Worm (Caenorhabditis elegans) whole organism, L1 larva: ENCODE measurements around the gene inx-1.
A peak's percentile ranks its signal among the peaks of the same experiment; 100 is the strongest.

ENCODE experiments used
- C34B4.2 ChIP-seq: sonication (generic microtip); optimal IDR thresholded peaks from 2 replicates; lab custom pipeline; 2017; ENCODE audit warnings: mild to moderate bottlenecking, missing genetic modification characterization, missing compliant biosample characterization
- F16B12.6 ChIP-seq: fragments of 150-350 bp; optimal IDR thresholded peaks from 2 replicates; lab custom pipeline; 2014; ENCODE audit warnings: missing biosample characterization, missing genetic modification characterization
- alr-1 ChIP-seq: fragments of 200-800 bp; sonication (Bioruptor generic); optimal IDR thresholded peaks from 2 replicates; lab custom pipeline; 2018; ENCODE audit warnings: borderline replicate concordance, mild to moderate bottlenecking, missing genetic modification characterization, missing compliant biosample characterization
- blmp-1 ChIP-seq: fragments of 150-350 bp; optimal IDR thresholded peaks from 2 replicates; lab custom pipeline; 2014; ENCODE audit warnings: missing biosample characterization, missing genetic modification characterization
- ceh-63 ChIP-seq: fragments of 200-800 bp; sonication (Bioruptor generic); optimal IDR thresholded peaks from 2 replicates; lab custom pipeline; 2018; ENCODE audit warnings: mild to moderate bottlenecking, missing genetic modification characterization, missing compliant biosample characterization
- ceh-8 ChIP-seq: fragments of 200-800 bp; sonication (Bioruptor generic); optimal IDR thresholded peaks from 2 replicates; lab custom pipeline; 2018; ENCODE audit warnings: mild to moderate bottlenecking, missing genetic modification characterization, moderate library complexity, missing compliant biosample characterization
- ceh-82 ChIP-seq, 3 experiments: fragments of 150-350 bp in 1 of 3; sonication (generic microtip) in 2 of 3; optimal IDR thresholded peaks; 2 replicates each; lab custom pipeline; 2014 to 2017; ENCODE audit warnings: missing biosample characterization in 3 of 3, missing genetic modification characterization in 3 of 3
- dsc-1 ChIP-seq: sonication (generic microtip); optimal IDR thresholded peaks from 2 replicates; lab custom pipeline; 2016; ENCODE audit warnings: mild to moderate bottlenecking, missing genetic modification characterization, missing compliant biosample characterization
- efl-1 ChIP-seq, 4 experiments: fragments of 150-350 bp; optimal IDR thresholded peaks in 3 of 4; peaks in 1 of 4; 1 replicate in 1 of 4; 2 replicates in 3 of 4; lab custom pipeline; 2014; ENCODE audit warnings: missing biosample characterization in 2 of 4, missing genetic modification characterization in 2 of 4, missing genetic modification reagents in 2 of 4
- efl-3 ChIP-seq: fragments of 200-800 bp; sonication (Bioruptor generic); optimal IDR thresholded peaks from 2 replicates; lab custom pipeline; 2018; ENCODE audit warnings: mild to moderate bottlenecking, missing genetic modification characterization, missing compliant biosample characterization
- egl-27 ChIP-seq, 2 experiments: fragments of 150-350 bp in 1 of 2; sonication (generic microtip); optimal IDR thresholded peaks; 3 replicates each; lab custom pipeline; 2017 to 2018; ENCODE audit warnings: missing biosample characterization in 2 of 2, missing genetic modification characterization in 2 of 2, missing genetic modification reagents in 2 of 2
- elt-3 ChIP-seq, 6 experiments: fragments of 150-350 bp in 1 of 6; sonication (generic microtip); optimal IDR thresholded peaks; 2 replicates each; lab custom pipeline; 2017 to 2018; ENCODE audit warnings: missing biosample characterization in 6 of 6, missing genetic modification characterization in 6 of 6, inconsistent platforms in 1 of 6
- hlh-17 ChIP-seq: fragments of 200-800 bp; sonication (Bioruptor generic); optimal IDR thresholded peaks from 2 replicates; lab custom pipeline; 2018; ENCODE audit warnings: missing genetic modification characterization, mild to moderate bottlenecking, missing compliant biosample characterization, moderate library complexity, borderline replicate concordance
- hlh-4 ChIP-seq: sonication (generic microtip); optimal IDR thresholded peaks from 2 replicates; lab custom pipeline; 2016; ENCODE audit warnings: mild to moderate bottlenecking, missing genetic modification characterization, missing compliant biosample characterization
- isw-1 ChIP-seq: fragments of 200-800 bp; sonication (Bioruptor generic); IDR thresholded peaks from 2 replicates; pipeline ENCODE4 v1.3.6; 2022; ENCODE audit warnings: missing genetic modification characterization, missing compliant biosample characterization
- lin-13 ChIP-seq: fragments of 150-350 bp; optimal IDR thresholded peaks from 2 replicates; lab custom pipeline; 2014; ENCODE audit warnings: missing biosample characterization, missing genetic modification reagents, missing genetic modification characterization
- lin-14 ChIP-seq: fragments of 200-800 bp; sonication (Bioruptor generic); optimal IDR thresholded peaks from 2 replicates; lab custom pipeline; 2018; ENCODE audit warnings: mild to moderate bottlenecking, missing genetic modification characterization, moderate library complexity, missing compliant biosample characterization
- lin-39 ChIP-seq: fragments of 150-350 bp; optimal IDR thresholded peaks from 2 replicates; lab custom pipeline; 2014; ENCODE audit warnings: missing biosample characterization, missing genetic modification reagents, missing genetic modification characterization
- lir-3 ChIP-seq: sonication (generic microtip); optimal IDR thresholded peaks from 2 replicates; lab custom pipeline; 2016; ENCODE audit warnings: mild to moderate bottlenecking, missing genetic modification characterization, moderate library complexity, missing compliant biosample characterization; ENCODE audit not compliant: poor library complexity
- lsy-2 ChIP-seq, 2 experiments: fragments of 150-350 bp; optimal IDR thresholded peaks; 2 replicates each; lab custom pipeline; 2014; ENCODE audit warnings: missing biosample characterization in 2 of 2, missing genetic modification characterization in 2 of 2
- mab-9 ChIP-seq: fragments of 200-800 bp; sonication (Bioruptor generic); IDR thresholded peaks from 2 replicates; pipeline ENCODE4 v1.3.6; 2022; ENCODE audit warnings: missing genetic modification reagents, missing genetic modification characterization, missing compliant biosample characterization
- mep-1 ChIP-seq: fragments of 150-350 bp; optimal IDR thresholded peaks from 2 replicates; lab custom pipeline; 2014; ENCODE audit warnings: missing biosample characterization, missing genetic modification characterization
- nhr-20 ChIP-seq: sonication (generic microtip); optimal IDR thresholded peaks from 2 replicates; lab custom pipeline; 2016; ENCODE audit warnings: mild to moderate bottlenecking, missing genetic modification characterization, missing compliant biosample characterization
- nhr-28 ChIP-seq: fragments of 150-350 bp; optimal IDR thresholded peaks from 2 replicates; lab custom pipeline; 2014; ENCODE audit warnings: missing biosample characterization, missing genetic modification characterization
- nhr-47 ChIP-seq: sonication (generic microtip); optimal IDR thresholded peaks from 2 replicates; lab custom pipeline; 2016; ENCODE audit warnings: mild to moderate bottlenecking, missing genetic modification characterization, moderate library complexity, missing compliant biosample characterization
- nhr-71 ChIP-seq: sonication (generic microtip); optimal IDR thresholded peaks from 2 replicates; lab custom pipeline; 2016; ENCODE audit warnings: mild to moderate bottlenecking, missing genetic modification characterization, moderate library complexity, missing compliant biosample characterization
- nhr-85 ChIP-seq: sonication (generic microtip); peaks from one replicate; lab custom pipeline; 2016; ENCODE audit warnings: missing genetic modification characterization, inconsistent platforms, missing compliant biosample characterization
- nhr-90 ChIP-seq: sonication (generic microtip); optimal IDR thresholded peaks from 2 replicates; lab custom pipeline; 2016; ENCODE audit warnings: mild to moderate bottlenecking, missing genetic modification characterization, missing compliant biosample characterization; ENCODE audit not compliant: poor library complexity
- pax-3 ChIP-seq: fragments of 200-800 bp; sonication (Bioruptor generic); optimal IDR thresholded peaks from 2 replicates; lab custom pipeline; 2018; ENCODE audit warnings: mild to moderate bottlenecking, missing genetic modification characterization, moderate library complexity, missing compliant biosample characterization
- rnt-1 ChIP-seq: sonication (generic microtip); optimal IDR thresholded peaks from 2 replicates; lab custom pipeline; 2016; ENCODE audit warnings: mild to moderate bottlenecking, missing genetic modification characterization, moderate library complexity, missing compliant biosample characterization
- sox-4 ChIP-seq: sonication (generic microtip); optimal IDR thresholded peaks from 2 replicates; lab custom pipeline; 2016; ENCODE audit warnings: missing genetic modification characterization, missing compliant biosample characterization
- sptf-1 ChIP-seq: fragments of 150-350 bp; optimal IDR thresholded peaks from 2 replicates; lab custom pipeline; 2014; ENCODE audit warnings: missing biosample characterization, missing genetic modification characterization
- sup-37 ChIP-seq: fragments of 200-800 bp; sonication (Bioruptor generic); optimal IDR thresholded peaks from 2 replicates; lab custom pipeline; 2018; ENCODE audit warnings: mild to moderate bottlenecking, missing genetic modification characterization, missing compliant biosample characterization
- swsn-7 ChIP-seq: sonication (generic microtip); optimal IDR thresholded peaks from 2 replicates; lab custom pipeline; 2016; ENCODE audit warnings: missing genetic modification characterization, missing compliant biosample characterization
- tbx-2 ChIP-seq: sonication (generic microtip); optimal IDR thresholded peaks from 2 replicates; lab custom pipeline; 2016; ENCODE audit warnings: missing genetic modification characterization, missing compliant biosample characterization
- tlp-1 ChIP-seq: fragments of 150-350 bp; optimal IDR thresholded peaks from 2 replicates; lab custom pipeline; 2014; ENCODE audit warnings: missing biosample characterization, missing genetic modification characterization
- unc-62 ChIP-seq: fragments of 150-350 bp; optimal IDR thresholded peaks from 2 replicates; lab custom pipeline; 2014; ENCODE audit warnings: missing biosample characterization, missing genetic modification reagents, missing genetic modification characterization
- unc-86 ChIP-seq: sonication (generic microtip); optimal IDR thresholded peaks from 2 replicates; lab custom pipeline; 2016; ENCODE audit warnings: missing genetic modification characterization, missing compliant biosample characterization
- xbp-1 ChIP-seq: sonication (generic microtip); optimal IDR thresholded peaks from 2 replicates; lab custom pipeline; 2016; ENCODE audit warnings: missing genetic modification characterization, missing compliant biosample characterization
- zag-1 ChIP-seq: fragments of 150-350 bp; optimal IDR thresholded peaks from 2 replicates; lab custom pipeline; 2014; ENCODE audit warnings: missing biosample characterization, missing genetic modification characterization

Gene inx-1

ce11 chrX:6946789-6947188 is 9.4 kb downstream of the inx-1 start:
- TF ChIP-seq dsc-1 (tag; lab: Kevin White, UChicago), result no peak
- no peak for TF ChIP-seq lin-39 (tag; lab: Kevin White, UChicago)
- no peak for TF ChIP-seq pax-3
- no peak for TF ChIP-seq efl-3 (GFP tag; lab: Kevin White, UChicago)
- no peak for TF ChIP-seq tbx-2 (tag; lab: Kevin White, UChicago)
- TF ChIP-seq nhr-47 (tag; lab: Kevin White, UChicago), result no peak
- TF ChIP-seq F16B12.6, result no peak
- TF ChIP-seq isw-1 (GFP tag; lab: Robert Waterston, UW), result no peak
- TF ChIP-seq nhr-28 (tag; lab: Kevin White, UChicago), result no peak
- TF ChIP-seq tlp-1 (tag; lab: Kevin White, UChicago), result no peak
- no peak for TF ChIP-seq hlh-4
- TF ChIP-seq rnt-1 (tag; lab: Kevin White, UChicago), result no peak
- TF ChIP-seq ceh-82 (tag; optimal IDR thresholded peaks at IDR 0.05; lab: Kevin White, UChicago), result no peak
- TF ChIP-seq unc-86, result no peak
- no peak for TF ChIP-seq lsy-2 (tag; optimal IDR thresholded peaks at IDR 0.05; lab: Kevin White, UChicago)
- no peak for TF ChIP-seq nhr-71 (tag; lab: Kevin White, UChicago)
- TF ChIP-seq efl-1 (optimal IDR thresholded peaks at IDR 0.05; lab: Kevin White, UChicago), result no peak
- no peak for TF ChIP-seq efl-1 (GFP tag; optimal IDR thresholded peaks at IDR 0.05 in 1 of 2; lab: Kevin White, UChicago)
- no peak for TF ChIP-seq sup-37
- TF ChIP-seq, all 84 proteins: peak for 0

- TF ChIP-seq F16B12.6, result no peak
- no peak for TF ChIP-seq unc-62 (GFP tag; lab: Kevin White, UChicago)
- peak; percentile 41 for TF ChIP-seq lin-14 (GFP tag; lab: Kevin White, UChicago)
- TF ChIP-seq nhr-90, result no peak
- peak; percentile 75 for TF ChIP-seq blmp-1
- no peak for TF ChIP-seq xbp-1
- no peak for TF ChIP-seq ceh-8
- no peak for TF ChIP-seq C34B4.2 (tag; lab: Kevin White, UChicago)
- peak in 2 of 6 experiments; percentile 37 to 42 for TF ChIP-seq elt-3 (tag; optimal IDR thresholded peaks at IDR 0.05; lab: Kevin White, UChicago)
- no peak for TF ChIP-seq sptf-1
- TF ChIP-seq mep-1 (tag; lab: Kevin White, UChicago), result peak; percentile 10
- TF ChIP-seq efl-1 (optimal IDR thresholded peaks at IDR 0.05; lab: Kevin White, UChicago), result no peak
- TF ChIP-seq efl-1 (GFP tag; optimal IDR thresholded peaks at IDR 0.05 in 1 of 2; lab: Kevin White, UChicago), result no peak
- TF ChIP-seq nhr-85, result peak; percentile 25
- peak; percentile 29 for TF ChIP-seq nhr-20 (tag; lab: Kevin White, UChicago)
- TF ChIP-seq alr-1 (tag; lab: Kevin White, UChicago), result no peak
- TF ChIP-seq egl-27 (tag; optimal IDR thresholded peaks at IDR 0.05; lab: Kevin White, UChicago), result no peak
- TF ChIP-seq hlh-4, result no peak
- TF ChIP-seq, all 84 proteins: peak for 6
Observed at ce11 chrX:6941711-6942110, 14.5 kb downstream of the inx-1 start.

DNA sequence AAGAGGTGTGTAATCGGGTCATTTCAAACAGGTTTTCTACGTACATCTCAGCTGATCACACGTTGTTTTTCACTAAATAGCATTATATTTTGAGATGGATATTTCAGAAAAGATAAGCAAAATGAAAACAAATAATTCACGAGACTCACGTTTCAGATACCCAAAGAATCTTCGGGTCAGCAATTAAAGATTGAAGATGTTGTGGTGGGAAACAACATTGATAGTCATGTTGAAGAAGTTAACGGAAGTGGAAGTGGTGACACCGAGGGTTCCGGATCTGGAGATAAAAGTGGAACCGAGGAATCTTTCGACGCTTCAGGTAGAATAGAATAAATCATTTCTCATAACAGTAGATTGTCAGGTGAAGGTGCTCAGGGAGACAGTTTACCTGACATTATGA is 15.4 kb downstream of the inx-1 start:
- TF ChIP-seq elt-3 (tag; optimal IDR thresholded peaks at IDR 0.05; lab: Kevin White, UChicago) (peak in 1 of 6 experiments; percentile 14), zag-1 (tag; lab: Kevin White, UChicago) (no peak), blmp-1 (peak; percentile 24)
- TF ChIP-seq, all 84 proteins: peak for 2

ce11 chrX:6939917-6940316 is 16.3 kb downstream of the inx-1 start, which contains the start of gene C16E9.1:
Gene C16E9.1 (plus strand): TSS chrX:6940217.
- no peak for TF ChIP-seq swsn-7 (tag; lab: Kevin White, UChicago)
- peak; percentile 66 for TF ChIP-seq blmp-1
- no peak for TF ChIP-seq hlh-17
- peak; percentile 0 for TF ChIP-seq lin-14 (GFP tag; lab: Kevin White, UChicago)
- no peak for TF ChIP-seq sox-4
- no peak for TF ChIP-seq ceh-63
- TF ChIP-seq elt-3 (tag; optimal IDR thresholded peaks at IDR 0.05; lab: Kevin White, UChicago), result peak in 1 of 6 experiments; percentile 33
- no peak for TF ChIP-seq nhr-20 (tag; lab: Kevin White, UChicago)
- TF ChIP-seq mab-9 (GFP tag; lab: Robert Waterston, UW), result no peak
- TF ChIP-seq nhr-47 (tag; lab: Kevin White, UChicago), result no peak
- TF ChIP-seq lin-13 (GFP tag; lab: Kevin White, UChicago), result no peak
- no peak for TF ChIP-seq lir-3 (tag; lab: Kevin White, UChicago)
- no peak for TF ChIP-seq nhr-90
